Worm (Caenorhabditis elegans) whole organism, midembryonic: ENCODE measurements around the gene T19H5.7.

Experiments
- cog-1 ChIP-seq: sonication (generic microtip); optimal IDR thresholded peaks from 2 replicates; lab custom pipeline; 2016; ENCODE audit warnings: missing genetic modification characterization, missing compliant biosample characterization
- klf-2 ChIP-seq: fragments of 200-800 bp; sonication (Bioruptor generic); conservative IDR thresholded peaks from 2 replicates; pipeline ENCODE4 v1.3.6; 2022; ENCODE audit warnings: missing genetic modification reagents, missing genetic modification characterization, missing compliant biosample characterization
- tab-1 ChIP-seq: fragments of 200-800 bp; sonication (Bioruptor generic); IDR thresholded peaks from 2 replicates; pipeline ENCODE4 v1.3.6; 2022; ENCODE audit warnings: missing genetic modification characterization, missing compliant biosample characterization
- ztf-29 ChIP-seq: fragments of 200-800 bp; sonication (Bioruptor generic); IDR thresholded peaks from 2 replicates; pipeline ENCODE4 v1.3.6; 2022; ENCODE audit warnings: missing genetic modification reagents, missing genetic modification characterization, missing compliant biosample characterization

ce11 chrII:9501955-9502354, 22.0 kb upstream of the T19H5.7 start:
- TF ChIP-seq tab-1 (GFP tag; lab: Robert Waterston, UW) (no peak), klf-2 (no peak), ztf-29 (no peak), cog-1 (tag; lab: Kevin White, UChicago) (no peak)
